Fruit fly (Drosophila melanogaster): ENCODE data around the gene ttk.

ttk gene

dm6 chr3R:31717299-31718167 is 3.9 kb downstream of the ttk start (continued):
- TF ChIP-seq dpn (GFP tag; optimal IDR thresholded peaks at IDR 0.05): peak; percentile 55 to 61
- TF ChIP-seq H2.0 (GFP tag; IDR thresholded peaks at IDR 0.05): peak; percentile 46
- TF ChIP-seq E2f2 (GFP tag; IDR thresholded peaks at IDR 0.05): peak; percentile 43; the same call in 1 of the 2 replicates
- TF ChIP-seq CG6791 (GFP tag; IDR thresholded peaks at IDR 0.05; ENCODE audit: partially characterized antibody): no peak
- peak; percentile 59 for TF ChIP-seq phol (tag; optimal IDR thresholded peaks at IDR 0.05)
- TF ChIP-seq CG13287 (GFP tag; IDR thresholded peaks at IDR 0.05; ENCODE audit: partially characterized antibody): no peak
- TF ChIP-seq HLH3B (GFP tag; IDR thresholded peaks at IDR 0.05): peak; percentile 60; the same call in 1 of the 2 replicates
- peak; percentile 41 for TF ChIP-seq CG8924 (tag; optimal IDR thresholded peaks at IDR 0.05)
- no peak for TF ChIP-seq CG8290 (GFP tag; optimal IDR thresholded peaks at IDR 0.05)
- TF ChIP-seq CG8290 (tag; optimal IDR thresholded peaks at IDR 0.05): peak in 1 of 2 experiments; percentile 51
- peak; percentile 61 for TF ChIP-seq unpg (GFP tag; optimal IDR thresholded peaks at IDR 0.05)
- TF ChIP-seq esg (GFP tag; conservative IDR thresholded peaks at IDR 0.05): peak; percentile 60
- no peak for TF ChIP-seq gcm (GFP tag; optimal IDR thresholded peaks at IDR 0.05)
- TF ChIP-seq CG7556 (GFP tag; optimal IDR thresholded peaks at IDR 0.05): peak; percentile 79
- no peak for TF ChIP-seq Dp (GFP tag; optimal IDR thresholded peaks at IDR 0.05)
- TF ChIP-seq onecut (GFP tag; IDR thresholded peaks at IDR 0.05): peak; percentile 43; the same call in 1 of the 2 replicates
- peak; percentile 62 for TF ChIP-seq ATbp (GFP tag; optimal IDR thresholded peaks at IDR 0.05)
- TF ChIP-seq bcd (GFP tag; optimal IDR thresholded peaks at IDR 0.05): peak; percentile 73
- peak; percentile 30; the same call in 1 of the 2 replicates for TF ChIP-seq CG1024 (GFP tag; IDR thresholded peaks at IDR 0.05)
- peak; percentile 85 for TF ChIP-seq sens (GFP tag)
- TF ChIP-seq trh (GFP tag; optimal IDR thresholded peaks at IDR 0.05): no peak
- TF ChIP-seq Eip74EF (GFP tag; optimal IDR thresholded peaks at IDR 0.05): peak in 1 of 2 experiments; percentile 38
- TF ChIP-seq HmgD (GFP tag; optimal IDR thresholded peaks at IDR 0.05): no peak
- TF ChIP-seq salm (tag; optimal IDR thresholded peaks at IDR 0.05): peak; percentile 2
- peak; percentile 45 for TF ChIP-seq disco-r (GFP tag; optimal IDR thresholded peaks at IDR 0.05)
- TF ChIP-seq fd64A (GFP tag; optimal IDR thresholded peaks at IDR 0.05): no peak
- TF ChIP-seq cad (GFP tag; optimal IDR thresholded peaks at IDR 0.05): no peak
- no peak for TF ChIP-seq CG42726 (GFP tag; IDR thresholded peaks at IDR 0.05; ENCODE audit: partially characterized antibody)
- no peak for TF ChIP-seq CG34224 (GFP tag; IDR thresholded peaks at IDR 0.05; ENCODE audit: partially characterized antibody)
- TF ChIP-seq CG1602 (GFP tag; optimal IDR thresholded peaks at IDR 0.05): peak; percentile 23
- no peak for TF ChIP-seq zf30C (GFP tag; optimal IDR thresholded peaks at IDR 0.05)
- TF ChIP-seq Hand (GFP tag; optimal IDR thresholded peaks at IDR 0.05): peak; percentile 37
- TF ChIP-seq CG12071 (GFP tag; optimal IDR thresholded peaks at IDR 0.05): peak; percentile 47
- peak; percentile 29 for TF ChIP-seq CG4707 (GFP tag; optimal IDR thresholded peaks at IDR 0.05)
- TF ChIP-seq wek (GFP tag; optimal IDR thresholded peaks at IDR 0.05): no peak
- TF ChIP-seq Taf1 (GFP tag; IDR thresholded peaks at IDR 0.05): no peak; the same call in 1 of the 2 replicates
- no peak; the same call in 1 of the 2 replicates for TF ChIP-seq ttk (GFP tag; IDR thresholded peaks at IDR 0.05)
- no peak for TF ChIP-seq GATAe (GFP tag; conservative IDR thresholded peaks at IDR 0.05)
- peak; percentile 52 for TF ChIP-seq CG10654 (GFP tag; optimal IDR thresholded peaks at IDR 0.05)
- TF ChIP-seq Awh (GFP tag; IDR thresholded peaks at IDR 0.05): no peak
- no peak for TF ChIP-seq zen2 (GFP tag; IDR thresholded peaks at IDR 0.05; ENCODE audit: partially characterized antibody)
- TF ChIP-seq schlank (tag; optimal IDR thresholded peaks at IDR 0.05): peak; percentile 52
- peak; percentile 41 for TF ChIP-seq CG17385 (GFP tag; optimal IDR thresholded peaks at IDR 0.05)
- TF ChIP-seq Fer3 (tag; optimal IDR thresholded peaks at IDR 0.05): peak; percentile 57
- TF ChIP-seq CG10274 (GFP tag; optimal IDR thresholded peaks at IDR 0.05): peak; percentile 39
- TF ChIP-seq pum (GFP tag; optimal IDR thresholded peaks at IDR 0.05): no peak
- peak; percentile 55 for TF ChIP-seq tio (GFP tag; optimal IDR thresholded peaks at IDR 0.05)
- no peak; the same call in 1 of the 2 replicates for TF ChIP-seq Ravus (GFP tag; IDR thresholded peaks at IDR 0.05)

All from whole organism, embryonic.